Fruit fly (Drosophila melanogaster) ovary, adult (tissue): ENCODE data around the gene PH4alphaNE1.

ENCODE experiments used
- CG17801 ChIP-seq: fragments of 200-800 bp; optimal IDR thresholded peaks from 2 replicates; lab custom pipeline; 2019; ENCODE audit warnings: missing biosample characterization, mild to moderate bottlenecking, missing genetic modification characterization, moderate library complexity; ENCODE audit not compliant: partially characterized antibody

The PH4alphaNE1 gene

DNA sequence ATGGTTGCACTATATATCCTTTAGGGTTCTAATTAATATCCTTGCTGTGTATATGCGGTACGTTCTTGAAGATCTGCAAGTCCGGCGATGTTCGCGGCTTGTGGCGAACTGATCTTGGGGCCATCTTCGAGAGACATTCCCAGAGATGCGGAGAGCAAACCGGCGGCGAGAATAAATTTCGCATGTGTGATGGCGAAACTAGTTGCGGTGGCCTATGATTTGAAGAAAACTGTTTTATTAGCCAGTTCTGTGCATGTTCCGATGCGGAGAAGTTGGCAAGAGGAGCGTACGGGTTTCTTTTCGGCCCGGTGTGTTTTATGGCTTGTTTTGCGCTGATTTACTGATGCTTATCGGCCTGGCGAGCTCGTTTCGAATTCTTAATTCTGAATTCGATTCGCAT, at the start of gene PH4alphaNE1:
Gene PH4alphaNE1 (minus strand): TSS at position 101 of the 400 bp plus-strand sequence.
- TF ChIP-seq CG17801 (GFP tag; lab: Kevin White, UChicago) = no peak

DNA sequence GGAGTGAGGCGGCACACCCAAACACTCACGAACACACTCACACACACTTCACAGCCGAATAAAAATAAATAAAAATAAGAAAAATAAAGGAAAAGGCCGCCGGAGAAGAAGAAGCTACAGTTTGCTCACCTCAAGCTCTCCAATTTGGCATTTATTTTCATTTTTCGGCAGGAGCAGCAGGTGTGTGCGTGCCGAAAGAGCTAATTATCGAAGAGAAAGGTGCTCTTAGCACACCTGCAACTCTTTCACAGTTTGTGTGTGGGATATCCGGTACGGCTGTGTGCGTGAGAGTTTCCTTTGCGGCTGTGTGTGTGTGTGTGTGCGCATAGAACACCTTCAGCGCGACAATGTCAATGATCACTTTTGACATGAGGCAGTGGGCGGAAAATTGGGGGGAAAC, 44.8 kb upstream of the PH4alphaNE1 start:
- TF ChIP-seq CG17801 (GFP tag; lab: Kevin White, UChicago) = no peak

- no peak for TF ChIP-seq CG17801 (GFP tag; lab: Kevin White, UChicago)
Measured at dm6 chr3R:30541469-30541868, 41.3 kb upstream of the PH4alphaNE1 start.

DNA sequence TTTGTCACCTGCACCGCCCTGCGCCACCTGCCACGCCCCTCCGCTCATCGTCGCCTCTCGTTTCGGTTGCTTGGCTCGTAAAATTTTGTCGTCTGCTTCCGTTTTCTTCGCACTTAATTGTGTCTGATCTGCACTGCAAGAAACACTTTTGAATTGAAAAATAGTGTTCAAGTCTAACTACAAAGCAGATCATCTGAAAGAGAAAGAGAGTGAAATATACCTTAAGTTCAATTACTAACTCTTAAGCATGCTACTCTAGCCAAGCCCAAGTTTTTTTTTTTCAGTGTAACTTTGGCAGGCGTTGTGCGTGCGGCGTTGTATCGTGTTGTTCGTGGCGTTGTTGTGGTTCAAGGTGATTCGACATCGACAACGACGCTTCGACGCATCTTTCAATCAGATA, 40.1 kb upstream of the PH4alphaNE1 start:
- no peak for TF ChIP-seq CG17801 (GFP tag; lab: Kevin White, UChicago)

DNA sequence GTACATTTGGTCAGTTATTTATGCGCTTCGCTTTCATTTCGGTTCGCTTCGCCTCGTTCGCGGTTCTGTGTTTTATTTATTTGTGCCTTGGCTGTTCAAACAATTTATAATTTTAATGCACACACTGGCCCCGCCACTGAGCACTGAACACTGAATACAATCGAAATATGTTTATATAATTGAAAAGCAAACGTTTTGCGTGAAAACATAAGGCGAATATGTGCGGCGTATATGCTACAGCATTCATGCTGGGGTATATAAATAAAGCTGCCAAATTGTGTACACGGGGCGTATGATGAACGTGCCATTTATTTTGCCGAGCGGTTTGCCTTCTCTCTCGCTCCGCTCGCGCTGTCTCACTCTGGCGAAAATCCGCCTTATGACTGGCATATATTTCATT, 36.8 kb upstream of the PH4alphaNE1 start:
- TF ChIP-seq CG17801 (GFP tag; lab: Kevin White, UChicago) = no peak

DNA sequence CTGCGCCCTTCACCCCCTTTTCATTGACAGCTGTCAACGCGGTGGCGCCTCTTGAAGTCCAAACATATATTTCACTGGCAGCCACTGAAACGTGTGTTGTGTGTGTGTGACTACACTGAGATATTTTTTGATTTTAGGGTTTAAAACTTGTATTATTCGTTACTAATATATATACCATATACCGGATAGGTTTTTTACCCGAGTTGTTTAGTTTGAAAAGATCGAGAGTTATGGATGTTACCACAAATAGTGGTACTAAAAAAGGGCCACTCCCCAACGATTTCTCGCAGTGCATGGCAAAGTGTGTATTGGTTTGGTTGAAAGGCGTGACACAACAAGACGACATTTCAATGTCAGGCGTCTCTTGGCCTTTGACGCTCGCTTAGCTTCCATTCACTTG, 36.3 kb upstream of the PH4alphaNE1 start:
- no peak for TF ChIP-seq CG17801 (GFP tag; lab: Kevin White, UChicago)

- TF ChIP-seq CG17801 (GFP tag; lab: Kevin White, UChicago) = no peak
Measured at dm6 chr3R:30534444-30534843, 34.3 kb upstream of the PH4alphaNE1 start.

DNA sequence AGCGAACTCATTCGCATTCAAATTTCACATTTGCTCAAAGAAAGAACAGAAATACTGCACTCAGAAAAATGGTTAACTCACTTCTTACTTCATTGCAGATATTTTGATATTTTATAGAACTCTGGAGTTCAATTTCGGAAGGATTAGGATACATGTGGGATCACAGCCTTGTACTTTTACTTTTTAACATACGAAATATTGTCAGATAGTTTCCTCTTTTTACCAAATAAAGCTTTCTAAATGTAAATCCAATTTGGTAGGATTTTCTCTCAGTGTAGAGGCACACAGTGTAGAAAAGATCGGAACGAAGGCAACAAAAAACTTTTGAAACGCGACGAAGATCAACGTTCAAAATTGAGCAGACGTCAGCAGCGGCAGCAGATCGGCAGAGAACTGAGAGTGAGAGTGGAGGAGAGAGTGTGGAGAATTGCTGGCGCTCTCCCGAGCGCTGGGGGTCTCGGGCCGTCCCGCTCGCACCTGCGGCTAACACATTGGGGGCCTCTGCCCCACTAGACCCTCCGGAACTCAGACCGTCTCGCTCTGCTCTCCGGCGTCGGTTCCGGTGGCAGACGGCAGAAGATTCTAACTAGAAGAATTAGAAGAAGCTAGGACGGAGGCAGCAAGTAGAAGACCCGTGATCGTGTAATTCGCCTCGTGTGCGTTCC, 32.0 kb upstream of the PH4alphaNE1 start, which contains the start of gene tmod:
Gene tmod (plus strand): TSS at position 619 of the 665 bp plus-strand sequence.
- TF ChIP-seq CG17801 (GFP tag; lab: Kevin White, UChicago) = peak; percentile 63

- TF ChIP-seq CG17801 (GFP tag; lab: Kevin White, UChicago) = no peak
Measured at dm6 chr3R:30531129-30531708, 31.1 kb upstream of the PH4alphaNE1 start.

dm6 chr3R:30529570-30529969, 29.4 kb upstream of the PH4alphaNE1 start:
- TF ChIP-seq CG17801 (GFP tag; lab: Kevin White, UChicago) = no peak

DNA sequence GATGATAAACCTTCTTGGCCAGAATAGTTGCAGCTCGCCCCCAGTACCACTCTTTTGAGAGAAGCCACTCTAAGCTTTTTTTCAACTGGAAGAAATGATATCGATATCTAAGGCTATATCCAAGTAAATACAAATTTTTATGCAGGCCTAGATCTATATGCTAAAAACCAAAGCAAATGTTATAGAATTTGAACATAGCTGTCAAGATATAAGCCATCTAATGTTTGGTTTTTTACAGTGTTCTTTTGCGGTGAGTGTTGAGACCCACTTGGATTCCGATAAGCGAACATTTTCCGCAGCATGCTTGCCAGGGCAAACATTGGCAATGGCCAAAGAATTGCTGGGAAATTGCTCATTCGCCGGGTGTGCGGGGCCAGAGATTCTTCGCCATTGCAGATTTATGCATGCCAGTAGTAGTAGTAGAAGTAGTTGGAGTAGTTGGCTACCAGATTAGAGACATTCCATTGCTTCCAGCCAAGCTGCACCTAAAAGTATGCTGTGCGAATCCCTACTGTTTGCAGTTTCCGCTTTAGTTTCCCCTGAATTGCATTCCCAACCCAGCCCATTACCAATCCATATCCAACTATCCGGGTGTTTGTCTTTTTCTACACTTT, 28.7 kb upstream of the PH4alphaNE1 start:
- TF ChIP-seq CG17801 (GFP tag; lab: Kevin White, UChicago) = no peak

dm6 chr3R:30526799-30527465, 26.8 kb upstream of the PH4alphaNE1 start, which contains the start of gene jdp:
Gene jdp (minus strand): TSS chr3R:30527037.
- TF ChIP-seq CG17801 (GFP tag; lab: Kevin White, UChicago) = peak; percentile 5

dm6 chr3R:30525629-30526028, 25.5 kb upstream of the PH4alphaNE1 start:
- no peak for TF ChIP-seq CG17801 (GFP tag; lab: Kevin White, UChicago)

DNA sequence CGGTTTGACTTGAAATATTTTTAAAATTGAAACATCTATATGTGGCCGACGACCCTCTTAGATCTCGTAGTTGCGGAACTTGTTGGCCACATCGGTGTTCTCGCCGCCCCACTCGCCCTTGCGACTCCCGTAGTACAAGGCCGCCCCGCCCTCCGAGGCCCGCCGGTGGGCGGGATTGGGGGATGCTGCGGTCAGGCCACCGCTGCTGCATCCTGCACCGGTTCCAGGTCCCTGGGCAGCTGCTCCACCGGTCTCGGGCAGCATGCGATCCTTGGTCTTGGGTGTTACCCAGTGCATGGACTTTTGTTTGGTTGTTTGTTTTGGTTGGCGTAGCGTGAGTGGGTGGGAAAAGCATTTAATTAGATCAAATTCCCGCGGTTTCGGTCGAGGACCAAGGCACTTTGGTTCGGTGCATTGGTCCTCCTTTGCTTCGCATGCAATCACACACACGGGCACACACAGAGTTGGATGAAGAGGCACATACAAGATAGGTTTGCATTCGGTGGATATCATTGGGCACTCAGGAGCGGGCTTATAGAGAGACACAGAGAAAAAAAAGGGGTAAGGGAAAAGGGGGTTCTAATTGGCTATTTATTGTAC, 18.2 kb upstream of the PH4alphaNE1 start:
- no peak for TF ChIP-seq CG17801 (GFP tag; lab: Kevin White, UChicago)
